Fruit fly (Drosophila melanogaster) Kc167 (cell line): ENCODE data around the gene Cp18.

Source experiments
- Myc ChIP-seq: fragments of >200 bp; optimal IDR thresholded peaks from 2 replicates; lab custom pipeline; 2017; ENCODE audit warnings: missing external identifiers
- h ChIP-seq: fragments of >200 bp; optimal IDR thresholded peaks from 3 replicates; lab custom pipeline; 2018; ENCODE audit warnings: missing external identifiers
- insv ChIP-seq: fragments of >200 bp; optimal IDR thresholded peaks from 3 replicates; lab custom pipeline; 2018; ENCODE audit warnings: missing external identifiers
- psq ChIP-seq: fragments of >200 bp; optimal IDR thresholded peaks from 2 replicates; lab custom pipeline; 2017; ENCODE audit warnings: missing external identifiers

DNA sequence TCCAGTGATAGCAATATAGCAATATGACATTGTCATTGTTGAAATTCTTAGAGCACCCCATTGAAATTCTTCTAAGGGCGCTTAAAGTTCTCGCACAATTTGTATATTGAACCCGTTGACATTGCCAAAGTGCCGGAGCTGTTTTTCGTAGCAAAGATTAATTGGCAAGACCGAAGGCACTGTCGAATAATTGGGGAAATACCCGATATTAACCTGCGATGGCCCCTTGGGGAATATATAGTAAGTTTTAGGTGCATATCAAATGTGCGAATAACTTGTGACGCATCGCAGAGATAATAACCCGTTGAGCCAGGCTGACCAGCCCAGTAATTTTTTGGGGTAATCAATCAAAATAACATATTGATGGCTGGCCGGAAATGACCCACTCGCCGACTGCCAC is 39.9 kb upstream of the Cp18 start:
- TF ChIP-seq h (no peak), insv (lab: Kevin White, UChicago) (no peak), psq (lab: Kevin White, UChicago) (no peak), Myc (lab: Kevin White, UChicago) (no peak)
